Worm (Caenorhabditis elegans) whole organism, young adult: ENCODE results near the gene atf-7.

Source experiments
- F57C9.4 ChIP-seq: sonication (generic microtip); optimal IDR thresholded peaks from 2 replicates; lab custom pipeline; 2017; ENCODE audit warnings: mild to moderate bottlenecking, missing genetic modification characterization, missing compliant biosample characterization
- ama-1 ChIP-seq, 3 experiments: fragments of 150-350 bp in 1 of 3; sonication (generic microtip) in 2 of 3; optimal IDR thresholded peaks; 2 replicates each; lab custom pipeline; 2014 to 2018; ENCODE audit warnings: missing biosample characterization in 2 of 3, missing genetic modification characterization in 2 of 3, missing genetic modification reagents in 2 of 3
- atf-7 ChIP-seq: sonication (generic microtip); optimal IDR thresholded peaks from 2 replicates; lab custom pipeline; 2017; ENCODE audit warnings: mild to moderate bottlenecking, missing genetic modification characterization, missing compliant biosample characterization
- efl-1 ChIP-seq: fragments of 150-350 bp; optimal IDR thresholded peaks from 2 replicates; lab custom pipeline; 2014; ENCODE audit warnings: missing biosample characterization, missing genetic modification reagents, missing genetic modification characterization
- lin-35 ChIP-seq, 3 experiments: fragments of 150-350 bp in 2 of 3; sonication (generic microtip) in 1 of 3; optimal IDR thresholded peaks; 2 replicates each; lab custom pipeline; 2014 to 2018; ENCODE audit warnings: missing biosample characterization in 3 of 3, missing genetic modification characterization in 3 of 3, missing genetic modification reagents in 3 of 3
- madf-6 ChIP-seq: fragments of 200-800 bp; sonication (Bioruptor generic); IDR thresholded peaks from 2 replicates; pipeline ENCODE4 v1.3.6; 2022; ENCODE audit warnings: missing genetic modification reagents, missing genetic modification characterization, missing compliant biosample characterization
- nfya-1 ChIP-seq: sonication (generic microtip); optimal IDR thresholded peaks from 2 replicates; lab custom pipeline; 2017; ENCODE audit warnings: antibody characterized with exemption, missing compliant biosample characterization, missing genetic modification characterization, borderline replicate concordance; ENCODE audit not compliant: insufficient read depth
- nhr-90 ChIP-seq: sonication (generic microtip); optimal IDR thresholded peaks from 2 replicates; lab custom pipeline; 2016; ENCODE audit warnings: missing genotype, mild to moderate bottlenecking, missing genetic modification characterization, missing compliant biosample characterization
- pha-4 ChIP-seq: fragments of 150-350 bp; sonication (generic microtip); optimal IDR thresholded peaks from 2 replicates; lab custom pipeline; 2014; ENCODE audit warnings: missing biosample characterization, missing genetic modification reagents, missing genetic modification characterization
- unc-62 ChIP-seq: fragments of 150-350 bp; optimal IDR thresholded peaks from 2 replicates; lab custom pipeline; 2014; ENCODE audit warnings: missing biosample characterization, missing genetic modification reagents, missing genetic modification characterization

DNA sequence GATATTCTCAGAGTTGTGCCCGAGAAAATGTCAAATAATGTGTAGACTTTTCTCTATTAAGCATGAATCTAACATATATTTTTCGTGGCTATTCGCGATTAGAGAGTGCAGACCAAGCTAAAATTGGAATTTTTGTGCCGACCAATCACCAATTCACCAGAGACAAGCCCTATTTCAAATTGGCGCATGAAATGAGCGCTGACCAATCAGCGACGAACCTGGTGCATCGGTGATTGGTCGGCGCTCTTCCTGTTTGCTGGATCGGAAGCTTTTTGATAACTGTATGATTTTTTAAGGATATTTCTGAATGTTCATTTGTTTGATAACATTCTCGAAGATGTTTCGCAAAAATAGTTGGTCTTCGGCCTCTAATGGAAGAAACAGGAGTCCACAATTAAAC, 45.5 kb downstream of the atf-7 start:
- no peak for TF ChIP-seq nfya-1 (tag; lab: Kevin White, UChicago)
- TF ChIP-seq nhr-90: no peak
- no peak for TF ChIP-seq F57C9.4 (tag; lab: Kevin White, UChicago)
- TF ChIP-seq pha-4 (tag; lab: Kevin White, UChicago): no peak
- no peak for TF ChIP-seq unc-62 (GFP tag; lab: Kevin White, UChicago)
- TF ChIP-seq efl-1 (GFP tag; lab: Kevin White, UChicago): no peak
- no peak for TF ChIP-seq ama-1 (optimal IDR thresholded peaks at IDR 0.05; lab: Kevin White, UChicago)
- no peak for TF ChIP-seq ama-1 (GFP tag; optimal IDR thresholded peaks at IDR 0.05; lab: Kevin White, UChicago)
- TF ChIP-seq atf-7 (tag; lab: Kevin White, UChicago): no peak
- TF ChIP-seq madf-6 (GFP tag; lab: Robert Waterston, UW): no peak
- no peak for TF ChIP-seq lin-35 (GFP tag; optimal IDR thresholded peaks at IDR 0.05; lab: Kevin White, UChicago)
